Fruit fly (Drosophila melanogaster): Measurements from ENCODE around the gene Sf3b3.

Sf3b3 gene

dm6 chr3L:817708-818107 lies 15.5 kb downstream of the Sf3b3 start (continued):
- TF ChIP-seq CG7368 (GFP tag; optimal IDR thresholded peaks at IDR 0.05) (peak; percentile 1), vri (GFP tag; optimal IDR thresholded peaks at IDR 0.05) (peak; percentile 45), Sox102F (GFP tag; optimal IDR thresholded peaks at IDR 0.05) (peak; percentile 69), esn (GFP tag; optimal IDR thresholded peaks at IDR 0.05) (peak; percentile 67), Eip75B (GFP tag; optimal IDR thresholded peaks at IDR 0.05) (peak; percentile 54), CG11762 (GFP tag; optimal IDR thresholded peaks at IDR 0.05; ENCODE audit: insufficient read depth) (peak; percentile 60), CG3032 (tag; optimal IDR thresholded peaks at IDR 0.05) (peak; percentile 7), CG6163 (GFP tag; IDR thresholded peaks at IDR 0.05) (peak; percentile 35; the same call in 1 of the 3 replicates), achi (GFP tag; optimal IDR thresholded peaks at IDR 0.05) (peak; percentile 49), Smox (GFP tag; optimal IDR thresholded peaks at IDR 0.05) (peak; percentile 62), CG4318 (GFP tag; optimal IDR thresholded peaks at IDR 0.05) (no peak), Hr38 (GFP tag; optimal IDR thresholded peaks at IDR 0.05) (no peak), net (GFP tag; optimal IDR thresholded peaks at IDR 0.05) (peak; percentile 36)

DNA sequence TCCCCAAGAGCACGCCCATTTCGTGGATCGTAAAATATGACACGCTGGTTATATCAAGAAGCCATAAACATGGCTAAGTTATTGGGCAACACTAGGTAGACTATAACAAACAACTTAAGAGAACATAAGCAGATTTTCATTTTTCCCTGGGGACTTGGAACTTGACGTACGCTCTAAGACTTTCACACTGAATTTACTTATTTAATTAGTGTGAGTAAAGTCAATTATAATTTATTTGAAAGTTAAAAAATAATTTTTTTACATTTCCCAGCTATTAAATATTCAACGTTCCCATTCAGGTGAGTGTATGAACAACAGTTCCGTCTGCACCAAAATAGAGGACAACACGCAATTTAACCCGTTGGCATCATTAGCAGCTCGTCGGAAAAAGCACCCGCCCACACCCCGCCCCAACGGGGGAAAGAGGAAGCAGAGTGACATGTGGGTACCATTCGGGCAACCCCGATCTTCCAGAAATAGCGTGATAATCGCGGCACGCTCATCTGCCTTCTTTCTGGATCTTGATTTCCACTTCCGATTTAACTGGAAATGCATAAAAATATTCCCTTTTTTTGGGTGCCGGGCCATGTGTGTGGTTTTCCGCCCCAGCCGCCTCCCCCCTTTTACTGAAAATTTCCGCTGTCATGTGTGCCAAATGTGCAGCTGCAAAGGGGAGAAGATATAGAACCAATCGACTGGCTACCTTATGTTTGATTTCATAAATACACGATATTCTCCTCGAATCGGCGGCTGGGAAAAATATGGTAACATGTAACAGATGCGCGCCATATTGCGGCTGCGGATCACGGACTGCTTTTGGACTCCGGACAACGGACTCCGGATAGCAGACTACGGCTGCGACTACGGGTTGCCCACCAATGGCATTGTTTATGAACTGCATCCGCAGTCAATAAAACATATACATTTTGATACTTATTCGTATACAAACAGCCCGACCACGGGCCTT lies 17.7 kb downstream of the Sf3b3 start:
- TF ChIP-seq dac (GFP tag; optimal IDR thresholded peaks at IDR 0.05) = no peak
- TF ChIP-seq CG11762 (GFP tag; optimal IDR thresholded peaks at IDR 0.05; ENCODE audit: insufficient read depth) = no peak
- peak; percentile 47 for TF ChIP-seq svp (GFP tag)
- TF ChIP-seq Eip78C (GFP tag) = peak; percentile 64
- 0 out of 2 replicates have a peak, but pooled peaks have one; percentile 18 for TF ChIP-seq CG15336 (GFP tag; IDR thresholded peaks at IDR 0.05)
- peak; percentile 81 for TF ChIP-seq CG1621 (tag; optimal IDR thresholded peaks at IDR 0.05)
- no peak for TF ChIP-seq Met (GFP tag; optimal IDR thresholded peaks at IDR 0.05)
- TF ChIP-seq eg (GFP tag; IDR thresholded peaks at IDR 0.05) = peak; percentile 37; the same call in 1 of the 3 replicates

DNA sequence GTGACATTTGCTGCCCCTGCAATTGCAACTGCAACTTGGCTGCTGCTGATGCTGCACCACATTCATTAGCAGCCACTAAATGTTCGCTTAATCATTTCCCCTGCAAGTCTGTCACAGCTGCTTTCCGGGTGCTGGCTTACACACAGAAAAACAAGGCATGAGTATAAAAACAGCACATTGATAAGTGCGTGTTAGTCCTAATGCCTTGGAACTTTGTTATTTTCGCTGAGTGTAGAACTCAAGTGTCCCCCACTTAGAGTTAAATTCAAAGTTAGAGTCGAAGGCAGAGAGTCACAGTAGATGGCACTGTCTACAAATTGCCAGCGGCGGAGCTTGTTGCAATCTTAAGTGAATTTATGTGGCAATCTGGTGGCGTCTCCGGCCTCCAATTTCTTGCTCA lies 19.3 kb downstream of the Sf3b3 start:
- TF ChIP-seq Hr39 (GFP tag; optimal IDR thresholded peaks at IDR 0.05) (no peak), vri (GFP tag; optimal IDR thresholded peaks at IDR 0.05) (no peak), CG8119 (GFP tag; IDR thresholded peaks at IDR 0.05) (no peak), CG8632 (GFP tag; optimal IDR thresholded peaks at IDR 0.05) (no peak), CG4318 (GFP tag; optimal IDR thresholded peaks at IDR 0.05) (no peak), CG10631 (GFP tag; optimal IDR thresholded peaks at IDR 0.05) (no peak), CG3919 (GFP tag; optimal IDR thresholded peaks at IDR 0.05) (peak; percentile 34), spab (GFP tag; optimal IDR thresholded peaks at IDR 0.05) (peak; percentile 14), CG6808 (GFP tag; optimal IDR thresholded peaks at IDR 0.05) (no peak), Hr38 (GFP tag; optimal IDR thresholded peaks at IDR 0.05) (no peak), CG8319 (GFP tag; optimal IDR thresholded peaks at IDR 0.05) (no peak), Eip93F (GFP tag; optimal IDR thresholded peaks at IDR 0.05) (no peak), CG31627 (GFP tag; optimal IDR thresholded peaks at IDR 0.05) (no peak), Sox102F (GFP tag; optimal IDR thresholded peaks at IDR 0.05) (no peak), Ets96B (tag; optimal IDR thresholded peaks at IDR 0.05) (peak; percentile 12), dsx (GFP tag; optimal IDR thresholded peaks at IDR 0.05; ENCODE audit: poor library complexity, severe bottlenecking) (peak; percentile 0), CG34406 (GFP tag; optimal IDR thresholded peaks at IDR 0.05) (no peak), acj6 (GFP tag; optimal IDR thresholded peaks at IDR 0.05) (no peak), eg (GFP tag; IDR thresholded peaks at IDR 0.05) (peak; percentile 40; the same call in 2 of the 3 replicates), CG6792 (GFP tag; optimal IDR thresholded peaks at IDR 0.05) (no peak), CG6276 (GFP tag; optimal IDR thresholded peaks at IDR 0.05) (no peak), Lpt (GFP tag; optimal IDR thresholded peaks at IDR 0.05) (peak; percentile 15), topi (GFP tag; optimal IDR thresholded peaks at IDR 0.05) (no peak), OdsH (GFP tag; optimal IDR thresholded peaks at IDR 0.05) (no peak), Blimp-1 (GFP tag; optimal IDR thresholded peaks at IDR 0.05) (no peak), CG15336 (GFP tag; IDR thresholded peaks at IDR 0.05) (no peak), CG3032 (tag; optimal IDR thresholded peaks at IDR 0.05) (peak; percentile 22), lz (GFP tag; optimal IDR thresholded peaks at IDR 0.05) (no peak), fd85E (GFP tag; optimal IDR thresholded peaks at IDR 0.05) (no peak), CG10669 (GFP tag; optimal IDR thresholded peaks at IDR 0.05) (peak; percentile 16), esn (GFP tag; optimal IDR thresholded peaks at IDR 0.05) (no peak), achi (GFP tag; optimal IDR thresholded peaks at IDR 0.05) (peak; percentile 22), CG11902 (GFP tag; optimal IDR thresholded peaks at IDR 0.05) (no peak), CG11762 (GFP tag; optimal IDR thresholded peaks at IDR 0.05; ENCODE audit: insufficient read depth) (no peak), CG6163 (GFP tag; IDR thresholded peaks at IDR 0.05) (peak; percentile 54), CG16779 (tag; optimal IDR thresholded peaks at IDR 0.05) (no peak)
